Worm (Caenorhabditis elegans) whole organism, young adult: ENCODE measurements around the gene T01G5.8.

Experiments
- B0019.2 ChIP-seq: fragments of 200-800 bp; sonication (Bioruptor generic); conservative IDR thresholded peaks from 2 replicates; pipeline ENCODE4 v1.3.6; 2022; ENCODE audit warnings: missing genetic modification reagents, missing genetic modification characterization, missing compliant biosample characterization
- F37B4.10 ChIP-seq: fragments of 200-800 bp; sonication (Bioruptor generic); IDR thresholded peaks from 2 replicates; pipeline ENCODE4 v1.3.6; 2022; ENCODE audit warnings: missing genetic modification characterization, missing compliant biosample characterization
- F55B11.4 ChIP-seq: sonication (generic microtip); optimal IDR thresholded peaks from 2 replicates; lab custom pipeline; 2016; ENCODE audit warnings: missing compliant biosample characterization, missing genetic modification characterization, borderline replicate concordance; ENCODE audit not compliant: insufficient read depth
- K11D2.4 ChIP-seq: fragments of 200-800 bp; sonication (Bioruptor generic); IDR thresholded peaks from 2 replicates; pipeline ENCODE4 v1.3.6; 2022; ENCODE audit warnings: missing genetic modification reagents, missing genetic modification characterization, missing compliant biosample characterization
- Y56A3A.18 ChIP-seq: fragments of 200-800 bp; sonication (Bioruptor generic); IDR thresholded peaks from 2 replicates; pipeline ENCODE4 v1.3.6; 2022; ENCODE audit warnings: missing genetic modification reagents, missing genetic modification characterization, missing compliant biosample characterization
- Y95B8A.8 ChIP-seq: fragments of 200-800 bp; sonication (Bioruptor generic); IDR thresholded peaks from 2 replicates; pipeline ENCODE4 v1.3.6; 2022; ENCODE audit warnings: missing genetic modification reagents, missing genetic modification characterization, missing compliant biosample characterization
- ama-1 ChIP-seq, 3 experiments: fragments of 150-350 bp in 1 of 3; sonication (generic microtip) in 2 of 3; optimal IDR thresholded peaks; 2 replicates each; lab custom pipeline; 2014 to 2018; ENCODE audit warnings: missing biosample characterization in 2 of 3, missing genetic modification characterization in 2 of 3, missing genetic modification reagents in 2 of 3
- atf-7 ChIP-seq: sonication (generic microtip); optimal IDR thresholded peaks from 2 replicates; lab custom pipeline; 2017; ENCODE audit warnings: mild to moderate bottlenecking, missing genetic modification characterization, missing compliant biosample characterization
- attf-3 ChIP-seq: fragments of 200-800 bp; sonication (Bioruptor generic); conservative IDR thresholded peaks from 2 replicates; pipeline ENCODE4 v1.3.6; 2022; ENCODE audit warnings: missing genetic modification reagents, missing genetic modification characterization, missing compliant biosample characterization
- ccch-3 ChIP-seq: fragments of 200-800 bp; sonication (Bioruptor generic); optimal IDR thresholded peaks from 2 replicates; lab custom pipeline; 2018; ENCODE audit warnings: mild to moderate bottlenecking, missing genetic modification characterization, missing compliant biosample characterization
- chd-7 ChIP-seq: sonication (generic microtip); optimal IDR thresholded peaks from 2 replicates; lab custom pipeline; 2016; ENCODE audit warnings: mild to moderate bottlenecking, missing genetic modification characterization, moderate library complexity, missing compliant biosample characterization
- die-1 ChIP-seq: sonication (generic microtip); optimal IDR thresholded peaks from 2 replicates; lab custom pipeline; 2016; ENCODE audit warnings: missing genotype, mild to moderate bottlenecking, missing genetic modification characterization, missing compliant biosample characterization
- egl-18 ChIP-seq: fragments of 200-800 bp; sonication (Bioruptor generic); IDR thresholded peaks from 2 replicates; pipeline ENCODE4 v1.3.6; 2022; ENCODE audit warnings: missing genetic modification reagents, missing genetic modification characterization, missing compliant biosample characterization
- fkh-3 ChIP-seq: sonication (generic microtip); optimal IDR thresholded peaks from 2 replicates; lab custom pipeline; 2016; ENCODE audit warnings: mild to moderate bottlenecking, missing genetic modification characterization, missing compliant biosample characterization
- gei-17 ChIP-seq: fragments of 200-800 bp; sonication (Bioruptor generic); optimal IDR thresholded peaks from 2 replicates; lab custom pipeline; 2018; ENCODE audit warnings: mild to moderate bottlenecking, missing genetic modification characterization, missing compliant biosample characterization
- him-1 ChIP-seq: sonication (generic microtip); optimal IDR thresholded peaks from 2 replicates; lab custom pipeline; 2016; ENCODE audit warnings: missing genotype, missing genetic modification reagents, missing genetic modification characterization, missing compliant biosample characterization
- hlh-12 ChIP-seq: sonication (generic microtip); optimal IDR thresholded peaks from 2 replicates; lab custom pipeline; 2016; ENCODE audit warnings: missing genetic modification characterization, missing compliant biosample characterization
- lin-26 ChIP-seq: fragments of 200-800 bp; sonication (Bioruptor generic); IDR thresholded peaks from 2 replicates; pipeline ENCODE4 v1.3.6; 2022; ENCODE audit warnings: missing genetic modification reagents, missing genetic modification characterization, missing compliant biosample characterization
- lin-40 ChIP-seq: sonication (generic microtip); optimal IDR thresholded peaks from 2 replicates; lab custom pipeline; 2016; ENCODE audit warnings: missing genetic modification characterization, mild to moderate bottlenecking, missing compliant biosample characterization, missing genotype, missing genetic modification reagents
- lir-1 ChIP-seq: fragments of 200-800 bp; sonication (Bioruptor generic); conservative IDR thresholded peaks from 2 replicates; pipeline ENCODE4 v1.3.6; 2022; ENCODE audit warnings: missing genetic modification reagents, missing genetic modification characterization, missing compliant biosample characterization
- madf-3 ChIP-seq: fragments of 200-800 bp; sonication (Bioruptor generic); IDR thresholded peaks from 2 replicates; pipeline ENCODE4 v1.3.6; 2022; ENCODE audit warnings: missing genetic modification reagents, missing genetic modification characterization, missing compliant biosample characterization
- madf-8 ChIP-seq: fragments of 200-800 bp; sonication (Bioruptor generic); conservative IDR thresholded peaks from 2 replicates; pipeline ENCODE4 v1.3.6; 2022; ENCODE audit warnings: missing genetic modification reagents, missing genetic modification characterization, missing compliant biosample characterization
- mel-28 ChIP-seq: sonication (generic microtip); optimal IDR thresholded peaks from 2 replicates; lab custom pipeline; 2016; ENCODE audit warnings: borderline replicate concordance, mild to moderate bottlenecking, missing genetic modification characterization, missing compliant biosample characterization
- nfya-1 ChIP-seq: sonication (generic microtip); optimal IDR thresholded peaks from 2 replicates; lab custom pipeline; 2017; ENCODE audit warnings: antibody characterized with exemption, missing compliant biosample characterization, missing genetic modification characterization, borderline replicate concordance; ENCODE audit not compliant: insufficient read depth
- nfya-2 ChIP-seq: fragments of 200-800 bp; sonication (Bioruptor generic); IDR thresholded peaks from 2 replicates; pipeline ENCODE4 v1.3.6; 2022; ENCODE audit warnings: missing genetic modification reagents, missing genetic modification characterization, missing compliant biosample characterization
- nhr-120 ChIP-seq: fragments of 200-800 bp; sonication (Bioruptor generic); IDR thresholded peaks from 2 replicates; pipeline ENCODE4 v1.3.6; 2022; ENCODE audit warnings: missing genetic modification characterization, missing compliant biosample characterization
- nhr-80 ChIP-seq: sonication (generic microtip); optimal IDR thresholded peaks from 2 replicates; lab custom pipeline; 2016; ENCODE audit warnings: missing genetic modification characterization, missing compliant biosample characterization
- nhr-90 ChIP-seq: sonication (generic microtip); optimal IDR thresholded peaks from 2 replicates; lab custom pipeline; 2016; ENCODE audit warnings: missing genotype, mild to moderate bottlenecking, missing genetic modification characterization, missing compliant biosample characterization
- pbrm-1 ChIP-seq: fragments of 200-800 bp; sonication (Bioruptor generic); IDR thresholded peaks from 2 replicates; pipeline ENCODE4 v1.3.6; 2022; ENCODE audit warnings: missing genetic modification reagents, missing genetic modification characterization, missing compliant biosample characterization
- repo-1 ChIP-seq: sonication (generic microtip); optimal IDR thresholded peaks from 2 replicates; lab custom pipeline; 2017; ENCODE audit warnings: mild to moderate bottlenecking, missing genetic modification characterization, missing compliant biosample characterization
- snpc-3.4 ChIP-seq: sonication (generic microtip); optimal IDR thresholded peaks from 2 replicates; lab custom pipeline; 2017; ENCODE audit warnings: missing genetic modification characterization, mild to moderate bottlenecking, missing compliant biosample characterization, antibody characterized with exemption, moderate library complexity, missing genotype, missing genetic modification reagents
- snpc-4 ChIP-seq, 5 experiments: fragments of 150-350 bp in 1 of 5; sonication (generic microtip) in 4 of 5; optimal IDR thresholded peaks; 2 replicates each; lab custom pipeline; 2014 to 2018; ENCODE audit warnings: missing genetic modification characterization in 5 of 5, missing biosample characterization in 3 of 5, antibody characterized with exemption in 2 of 5, mild to moderate bottlenecking in 2 of 5, missing compliant biosample characterization in 2 of 5, missing genotype in 2 of 5, moderate library complexity in 2 of 5, missing genetic modification reagents in 1 of 5
- unc-130 ChIP-seq: sonication (generic microtip); optimal IDR thresholded peaks from 2 replicates; lab custom pipeline; 2016; ENCODE audit warnings: missing genetic modification reagents, missing genetic modification characterization, missing compliant biosample characterization

T01G5.8 gene

DNA sequence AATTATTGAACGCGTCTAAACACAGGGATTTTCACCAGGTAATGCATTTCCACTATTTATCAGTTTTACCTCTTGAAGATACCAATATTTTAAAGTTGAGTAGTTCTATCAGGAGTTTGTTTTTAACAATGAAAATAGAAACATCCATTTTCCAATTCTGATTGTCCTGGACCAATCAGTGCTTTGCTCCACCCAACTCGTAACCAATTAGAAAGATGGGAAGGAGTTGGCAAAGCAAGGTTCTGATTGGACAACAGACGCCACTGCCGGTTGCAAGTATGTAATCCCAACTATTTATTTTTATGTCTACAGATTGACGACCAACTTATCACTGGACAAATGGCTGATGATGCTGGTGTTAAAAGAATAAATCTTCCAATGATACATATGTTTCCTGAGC is 34.1 kb downstream of the T01G5.8 start:
- TF ChIP-seq fkh-3 (tag; lab: Kevin White, UChicago) (no peak), pbrm-1 (GFP tag; lab: Robert Waterston, UW) (no peak), lir-1 (GFP tag; lab: Robert Waterston, UW) (no peak), nhr-120 (GFP tag; lab: Robert Waterston, UW) (no peak), lin-26 (no peak), nhr-80 (tag; lab: Kevin White, UChicago) (no peak), F55B11.4 (tag; lab: Kevin White, UChicago) (no peak), hlh-12 (tag; lab: Kevin White, UChicago) (no peak), nhr-90 (no peak), nfya-2 (GFP tag; lab: Robert Waterston, UW) (no peak), nfya-1 (no peak), him-1 (tag; lab: Kevin White, UChicago) (no peak), atf-7 (tag; lab: Kevin White, UChicago) (no peak), madf-3 (GFP tag; lab: Robert Waterston, UW) (no peak), ccch-3 (GFP tag; lab: Kevin White, UChicago) (no peak), chd-7 (no peak), ama-1 (optimal IDR thresholded peaks at IDR 0.05; lab: Kevin White, UChicago) (no peak), ama-1 (GFP tag; optimal IDR thresholded peaks at IDR 0.05; lab: Kevin White, UChicago) (no peak), die-1 (tag; lab: Kevin White, UChicago) (no peak), B0019.2 (GFP tag; lab: Robert Waterston, UW) (no peak)

ce11 chrV:15150661-15151060 is 34.6 kb downstream of the T01G5.8 start, which contains the start of gene T09F5.2:
TSS of gene T09F5.2 (plus strand) at chrV:15150961.
- TF ChIP-seq ama-1 (optimal IDR thresholded peaks at IDR 0.05; lab: Kevin White, UChicago) (no peak), ama-1 (GFP tag; optimal IDR thresholded peaks at IDR 0.05; lab: Kevin White, UChicago) (no peak), Y56A3A.18 (GFP tag; lab: Robert Waterston, UW) (no peak), snpc-3.4 (tag; lab: Kevin White, UChicago) (no peak), attf-3 (GFP tag; lab: Robert Waterston, UW) (no peak)
- TF ChIP-seq, all 124 proteins: peak for 0

DNA sequence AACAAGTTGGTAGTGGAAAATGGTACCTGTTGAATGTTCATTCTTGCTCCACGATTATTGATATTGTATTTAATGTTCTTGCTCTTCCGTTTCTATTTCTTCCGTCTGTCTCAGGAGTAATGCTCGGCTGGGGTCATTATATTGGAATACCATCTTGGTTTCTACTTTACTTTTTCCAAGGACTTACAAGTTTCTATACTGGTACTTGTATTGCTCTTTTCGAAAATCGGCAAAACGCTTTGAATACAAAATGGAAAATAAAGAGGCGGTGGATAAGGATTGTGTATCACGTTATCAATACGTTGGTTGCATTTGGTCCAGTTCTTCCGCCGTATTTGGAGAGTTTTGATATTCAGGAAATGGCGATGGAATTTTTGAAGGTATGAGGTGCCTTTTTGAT is 35.9 kb downstream of the T01G5.8 start:
- TF ChIP-seq chd-7 (no peak), madf-8 (GFP tag; lab: Robert Waterston, UW) (no peak), egl-18 (GFP tag; lab: Robert Waterston, UW) (no peak), snpc-4 (GFP tag; optimal IDR thresholded peaks at IDR 0.05; lab: Kevin White, UChicago) (no peak), snpc-4 (tag; optimal IDR thresholded peaks at IDR 0.05; lab: Kevin White, UChicago) (no peak), unc-130 (GFP tag; lab: Kevin White, UChicago) (no peak), him-1 (tag; lab: Kevin White, UChicago) (no peak), gei-17 (GFP tag; lab: Kevin White, UChicago) (no peak), F37B4.10 (no peak), K11D2.4 (GFP tag; lab: Robert Waterston, UW) (no peak), lin-40 (no peak), fkh-3 (tag; lab: Kevin White, UChicago) (no peak), mel-28 (no peak), B0019.2 (GFP tag; lab: Robert Waterston, UW) (no peak)

ce11 chrV:15153277-15153676 is 37.2 kb downstream of the T01G5.8 start, which contains the start of gene srh-55:
TSS of gene srh-55 (plus strand) at chrV:15153577.
- TF ChIP-seq repo-1 (no peak), Y95B8A.8 (no peak)
- TF ChIP-seq, all 124 proteins: peak for 0
